Fruit fly (Drosophila melanogaster) whole organism, pupa: ENCODE results near the gene CG10587.

Source experiments
- CG10348 ChIP-seq: fragments of 200-800 bp; sonication (Bioruptor generic); IDR thresholded peaks from 2 replicates; pipeline ENCODE4 v1.3.6; 2022; ENCODE audit warnings: missing biosample characterization, missing genetic modification characterization
- CG12605 ChIP-seq: fragments of 200-800 bp; sonication (Bioruptor generic); IDR thresholded peaks from 2 replicates; pipeline ENCODE4 v1.3.6; 2022; ENCODE audit warnings: missing biosample characterization, missing genetic modification characterization
- CG13204 ChIP-seq: fragments of 200-800 bp; sonication (Bioruptor generic); optimal IDR thresholded peaks from 2 replicates; lab custom pipeline; 2018; ENCODE audit warnings: missing biosample characterization, mild to moderate bottlenecking, missing genetic modification characterization, moderate library complexity
- CG14655 ChIP-seq: fragments of 200-800 bp; sonication (Bioruptor generic); optimal IDR thresholded peaks from 3 replicates; lab custom pipeline; 2017; ENCODE audit warnings: mild to moderate bottlenecking, missing biosample characterization, missing genetic modification reagents, missing genetic modification characterization
- CG15710 ChIP-seq: fragments of 200-800 bp; sonication (Bioruptor generic); optimal IDR thresholded peaks from 2 replicates; lab custom pipeline; 2018; ENCODE audit warnings: missing biosample characterization, mild to moderate bottlenecking, missing genetic modification characterization, moderate library complexity
- CG17806 ChIP-seq: fragments of 200-800 bp; sonication (Bioruptor generic); optimal IDR thresholded peaks from 2 replicates; lab custom pipeline; 2018; ENCODE audit warnings: missing biosample characterization, mild to moderate bottlenecking, missing genetic modification characterization, moderate library complexity
- CG32121 ChIP-seq: fragments of 200-800 bp; sonication (Bioruptor generic); IDR thresholded peaks from 2 replicates; pipeline ENCODE4 v1.3.6; 2022; ENCODE audit warnings: missing biosample characterization, missing genetic modification characterization
- CG34367 ChIP-seq: fragments of 200-800 bp; sonication (Bioruptor generic); optimal IDR thresholded peaks from 2 replicates; lab custom pipeline; 2018; ENCODE audit warnings: missing biosample characterization, mild to moderate bottlenecking, missing genetic modification characterization
- CG4496 ChIP-seq: fragments of 200-800 bp; sonication (Bioruptor generic); IDR thresholded peaks from 3 replicates; pipeline ENCODE4 v1.3.6; 2022; ENCODE audit warnings: missing biosample characterization, missing genetic modification characterization
- CG8159 ChIP-seq: fragments of 200-800 bp; sonication (Bioruptor generic); optimal IDR thresholded peaks from 3 replicates; lab custom pipeline; 2018; ENCODE audit warnings: missing biosample characterization, mild to moderate bottlenecking, missing genetic modification characterization, moderate library complexity
- CG8301 ChIP-seq: fragments of 200-800 bp; sonication (Bioruptor generic); optimal IDR thresholded peaks from 2 replicates; lab custom pipeline; 2018; ENCODE audit warnings: missing biosample characterization, mild to moderate bottlenecking, missing genetic modification characterization
- CG9948 ChIP-seq: fragments of 200-800 bp; sonication (Bioruptor generic); optimal IDR thresholded peaks from 2 replicates; lab custom pipeline; 2018; ENCODE audit warnings: missing biosample characterization, mild to moderate bottlenecking, missing genetic modification characterization, moderate library complexity
- D1 ChIP-seq: fragments of 200-800 bp; sonication (Bioruptor generic); optimal IDR thresholded peaks from 2 replicates; lab custom pipeline; 2018; ENCODE audit warnings: missing biosample characterization, mild to moderate bottlenecking, missing genetic modification characterization, moderate library complexity
- EcR ChIP-seq: fragments of 200-800 bp; sonication (Bioruptor generic); optimal IDR thresholded peaks from 3 replicates; lab custom pipeline; 2019; ENCODE audit warnings: missing biosample characterization, missing genetic modification characterization, mild to moderate bottlenecking, moderate library complexity, missing genetic modification reagents
- Ets98B ChIP-seq: fragments of 200-800 bp; sonication (Bioruptor generic); IDR thresholded peaks from 2 replicates; pipeline ENCODE4 v1.3.6; 2022; ENCODE audit warnings: missing biosample characterization, missing genetic modification characterization
- Pif1A ChIP-seq: fragments of 200-800 bp; sonication (Bioruptor generic); optimal IDR thresholded peaks from 3 replicates; lab custom pipeline; 2016; ENCODE audit warnings: missing biosample characterization, missing genetic modification characterization
- Pif1B ChIP-seq: fragments of 200-800 bp; sonication (Bioruptor generic); optimal IDR thresholded peaks from 3 replicates; lab custom pipeline; 2016; ENCODE audit warnings: missing biosample characterization, missing genetic modification characterization
- Snoo ChIP-seq: fragments of 200-800 bp; sonication (Bioruptor generic); optimal IDR thresholded peaks from 3 replicates; lab custom pipeline; 2017; ENCODE audit warnings: missing biosample characterization, mild to moderate bottlenecking, missing genetic modification characterization, inconsistent platforms
- fd96Ca ChIP-seq: fragments of 200-800 bp; sonication (Bioruptor generic); IDR thresholded peaks from 3 replicates; pipeline ENCODE4 v1.3.6; 2022; ENCODE audit warnings: missing biosample characterization, missing genetic modification characterization
- gl ChIP-seq: fragments of 200-800 bp; sonication (Bioruptor generic); optimal IDR thresholded peaks from 2 replicates; lab custom pipeline; 2018; ENCODE audit warnings: missing biosample characterization, mild to moderate bottlenecking, missing genetic modification characterization
- rn ChIP-seq: fragments of 200-800 bp; sonication (Bioruptor generic); IDR thresholded peaks from 2 replicates; pipeline ENCODE4 v1.3.6; 2022; ENCODE audit warnings: missing biosample characterization, missing genetic modification characterization

The CG10587 gene

dm6 chr3L:20948404-20948803, 14.0 kb downstream of the CG10587 start:
- TF ChIP-seq CG8301 (tag; lab: Kevin White, UChicago) (no peak), gl (tag; lab: Kevin White, UChicago) (no peak), fd96Ca (GFP tag; lab: Robert Waterston, UW) (no peak), CG17806 (tag; lab: Kevin White, UChicago) (no peak), Ets98B (GFP tag; lab: Robert Waterston, UW) (no peak), CG34367 (tag; lab: Kevin White, UChicago) (no peak)

- TF ChIP-seq gl (tag; lab: Kevin White, UChicago) (no peak), CG4496 (GFP tag; lab: Robert Waterston, UW) (no peak), CG8301 (tag; lab: Kevin White, UChicago) (no peak), Pif1B (GFP tag; lab: Kevin White, UChicago) (no peak), rn (no peak), CG10348 (GFP tag; lab: Robert Waterston, UW) (no peak), EcR (GFP tag; lab: Kevin White, UChicago) (no peak), Ets98B (GFP tag; lab: Robert Waterston, UW) (no peak), CG14655 (no peak), CG9948 (tag; lab: Kevin White, UChicago) (no peak)
These were observed 15.4 kb downstream of the CG10587 start for dm6 chr3L:20946944-20947343.

dm6 chr3L:20946054-20946453, 16.3 kb downstream of the CG10587 start:
- TF ChIP-seq CG15710 (tag; lab: Kevin White, UChicago) (no peak), CG10348 (GFP tag; lab: Robert Waterston, UW) (no peak), Ets98B (GFP tag; lab: Robert Waterston, UW) (no peak), CG12605 (GFP tag; lab: Robert Waterston, UW) (no peak), gl (tag; lab: Kevin White, UChicago) (no peak), CG34367 (tag; lab: Kevin White, UChicago) (no peak), CG8159 (tag; lab: Kevin White, UChicago) (no peak), CG13204 (GFP tag; lab: Kevin White, UChicago) (no peak), Pif1A (GFP tag; lab: Kevin White, UChicago) (no peak), CG14655 (no peak), CG32121 (GFP tag; lab: Robert Waterston, UW) (no peak), CG9948 (tag; lab: Kevin White, UChicago) (no peak), rn (no peak)

- TF ChIP-seq CG32121 (GFP tag; lab: Robert Waterston, UW) (no peak), Snoo (no peak), CG34367 (tag; lab: Kevin White, UChicago) (no peak), CG9948 (tag; lab: Kevin White, UChicago) (no peak), gl (tag; lab: Kevin White, UChicago) (peak; percentile 21), Pif1A (GFP tag; lab: Kevin White, UChicago) (no peak), Pif1B (GFP tag; lab: Kevin White, UChicago) (no peak), CG8159 (tag; lab: Kevin White, UChicago) (peak; percentile 0), CG4496 (GFP tag; lab: Robert Waterston, UW) (0 out of 3 replicates have a peak, but pooled peaks have one; percentile 25), CG14655 (no peak), CG15710 (tag; lab: Kevin White, UChicago) (no peak), CG8301 (tag; lab: Kevin White, UChicago) (no peak), fd96Ca (GFP tag; lab: Robert Waterston, UW) (no peak), CG13204 (GFP tag; lab: Kevin White, UChicago) (no peak), EcR (GFP tag; lab: Kevin White, UChicago) (peak; percentile 8), rn (no peak), CG12605 (GFP tag; lab: Robert Waterston, UW) (no peak), D1 (tag; lab: Kevin White, UChicago) (no peak), Ets98B (GFP tag; lab: Robert Waterston, UW) (no peak)
- TF ChIP-seq, all 21 proteins: peak for 4
These were observed 18.2 kb downstream of the CG10587 start for dm6 chr3L:20944180-20944579.

- TF ChIP-seq EcR (GFP tag; lab: Kevin White, UChicago) (no peak), CG12605 (GFP tag; lab: Robert Waterston, UW) (no peak), CG4496 (GFP tag; lab: Robert Waterston, UW) (no peak), gl (tag; lab: Kevin White, UChicago) (no peak), Pif1B (GFP tag; lab: Kevin White, UChicago) (no peak), CG8159 (tag; lab: Kevin White, UChicago) (no peak), CG17806 (tag; lab: Kevin White, UChicago) (no peak)
These were observed 20.3 kb downstream of the CG10587 start for dm6 chr3L:20942076-20942475.

- TF ChIP-seq Pif1A (GFP tag; lab: Kevin White, UChicago) (peak; percentile 54), Pif1B (GFP tag; lab: Kevin White, UChicago) (peak; percentile 56), CG9948 (tag; lab: Kevin White, UChicago) (no peak), CG8159 (tag; lab: Kevin White, UChicago) (peak; percentile 10), CG12605 (GFP tag; lab: Robert Waterston, UW) (no peak; the same call in 1 of the 2 replicates), CG13204 (GFP tag; lab: Kevin White, UChicago) (peak; percentile 45), Ets98B (GFP tag; lab: Robert Waterston, UW) (peak; percentile 63; the same call in 1 of the 2 replicates), CG4496 (GFP tag; lab: Robert Waterston, UW) (peak; percentile 68; the same call in 2 of the 3 replicates), gl (tag; lab: Kevin White, UChicago) (peak; percentile 12), CG17806 (tag; lab: Kevin White, UChicago) (peak; percentile 41), rn (no peak), fd96Ca (GFP tag; lab: Robert Waterston, UW) (peak; percentile 61), CG15710 (tag; lab: Kevin White, UChicago) (peak; percentile 17), CG8301 (tag; lab: Kevin White, UChicago) (peak; percentile 10), CG10348 (GFP tag; lab: Robert Waterston, UW) (no peak), CG32121 (GFP tag; lab: Robert Waterston, UW) (no peak), D1 (tag; lab: Kevin White, UChicago) (no peak), Snoo (peak; percentile 20), CG34367 (tag; lab: Kevin White, UChicago) (peak; percentile 27), CG14655 (peak; percentile 28), EcR (GFP tag; lab: Kevin White, UChicago) (no peak)
These were observed 28.6 kb downstream of the CG10587 start for dm6 chr3L:20933706-20934105.
